Fruit fly (Drosophila melanogaster) whole organism, embryonic: ENCODE measurements around the gene CG7907.

Source experiments
- Antp ChIP-seq: fragments of 200-800 bp; sonication (Bioruptor generic); optimal IDR thresholded peaks from 3 replicates; lab custom pipeline; 2016; ENCODE audit warnings: missing biosample characterization, missing genetic modification characterization
- Bteb2 ChIP-seq: fragments of 200-800 bp; sonication (Bioruptor generic); optimal IDR thresholded peaks from 2 replicates; lab custom pipeline; 2016; ENCODE audit warnings: missing biosample characterization, missing genetic modification characterization
- CG10274 ChIP-seq: fragments of 200-800 bp; sonication (Bioruptor generic); optimal IDR thresholded peaks from 3 replicates; lab custom pipeline; 2017; ENCODE audit warnings: missing biosample characterization, mild to moderate bottlenecking, missing genetic modification characterization
- CG10979 ChIP-seq: fragments of 200-800 bp; sonication (Bioruptor generic); optimal IDR thresholded peaks from 2 replicates; lab custom pipeline; 2018; ENCODE audit warnings: missing biosample characterization, mild to moderate bottlenecking, missing genetic modification characterization, moderate library complexity
- CG11560 ChIP-seq: fragments of 200-800 bp; sonication (Bioruptor generic); IDR thresholded peaks from 3 replicates; pipeline ENCODE4 v1.3.6; 2022; ENCODE audit warnings: missing biosample characterization, missing genetic modification characterization
- CG12236 ChIP-seq: fragments of 200-800 bp; sonication (Bioruptor generic); optimal IDR thresholded peaks from 2 replicates; lab custom pipeline; 2016; ENCODE audit warnings: missing biosample characterization, missing genetic modification characterization
- CG14965 ChIP-seq: fragments of 200-800 bp; sonication (Bioruptor generic); optimal IDR thresholded peaks from 2 replicates; lab custom pipeline; 2016; ENCODE audit warnings: missing biosample characterization, missing genetic modification characterization, borderline replicate concordance
- CG15479 ChIP-seq: fragments of 200-800 bp; sonication (Bioruptor generic); optimal IDR thresholded peaks from 3 replicates; lab custom pipeline; 2019; ENCODE audit warnings: missing biosample characterization, mild to moderate bottlenecking, missing genetic modification characterization, moderate library complexity
- CG17361 ChIP-seq: fragments of 200-800 bp; sonication (Bioruptor generic); IDR thresholded peaks from 3 replicates; pipeline ENCODE4 v1.3.6; 2022; ENCODE audit warnings: missing biosample characterization, missing genetic modification characterization
- CG1792 ChIP-seq: fragments of 200-800 bp; sonication (Bioruptor generic); optimal IDR thresholded peaks from 2 replicates; lab custom pipeline; 2016; ENCODE audit warnings: missing biosample characterization, missing genetic modification characterization
- CG1832 ChIP-seq: fragments of 200-800 bp; sonication (Bioruptor generic); optimal IDR thresholded peaks from 2 replicates; lab custom pipeline; 2017; ENCODE audit warnings: missing biosample characterization, mild to moderate bottlenecking, missing genetic modification characterization, inconsistent platforms
- CG18619 ChIP-seq: fragments of 200-800 bp; sonication (Bioruptor generic); optimal IDR thresholded peaks from 3 replicates; lab custom pipeline; 2017; ENCODE audit warnings: missing biosample characterization, mild to moderate bottlenecking, missing genetic modification characterization
- CG2889 ChIP-seq: fragments of 200-800 bp; sonication (Bioruptor generic); IDR thresholded peaks from 3 replicates; pipeline ENCODE4 v1.3.6; 2022; ENCODE audit warnings: missing biosample characterization, missing genetic modification characterization
- CG42726 ChIP-seq: fragments of 200-800 bp; sonication (Bioruptor generic); IDR thresholded peaks from 2 replicates; pipeline ENCODE4 v1.3.6; 2022; ENCODE audit warnings: missing biosample characterization, missing genetic modification characterization; ENCODE audit not compliant: partially characterized antibody
- CG4404 ChIP-seq: fragments of 200-800 bp; sonication (Bioruptor generic); IDR thresholded peaks from 2 replicates; pipeline ENCODE4 v1.3.6; 2022; ENCODE audit warnings: missing biosample characterization, missing genetic modification characterization
- CG5180 ChIP-seq: fragments of 200-800 bp; sonication (Bioruptor generic); optimal IDR thresholded peaks from 3 replicates; lab custom pipeline; 2017; ENCODE audit warnings: missing biosample characterization, missing genetic modification characterization, mild to moderate bottlenecking, moderate library complexity, missing genetic modification reagents
- CG7786 ChIP-seq: fragments of 200-800 bp; sonication (Bioruptor generic); optimal IDR thresholded peaks from 2 replicates; lab custom pipeline; 2016; ENCODE audit warnings: missing biosample characterization, missing genetic modification characterization
- CG7987 ChIP-seq: fragments of 200-800 bp; sonication (Bioruptor generic); optimal IDR thresholded peaks from 2 replicates; lab custom pipeline; 2018; ENCODE audit warnings: missing biosample characterization, mild to moderate bottlenecking, missing genetic modification characterization, moderate library complexity
- CG8290 ChIP-seq, 3 experiments: fragments of 200-800 bp; sonication (Bioruptor generic); optimal IDR thresholded peaks; 2 replicates each; lab custom pipeline; 2016 to 2019; ENCODE audit warnings: missing biosample characterization in 3 of 3, missing genetic modification characterization in 3 of 3, mild to moderate bottlenecking in 2 of 3, moderate library complexity in 1 of 3
- CG9215 ChIP-seq: fragments of 200-800 bp; sonication (Bioruptor generic); IDR thresholded peaks from 2 replicates; pipeline ENCODE4 v1.3.6; 2022; ENCODE audit warnings: missing biosample characterization, missing genetic modification characterization
- Chrac-16 ChIP-seq: fragments of 200-800 bp; sonication (Bioruptor generic); optimal IDR thresholded peaks from 3 replicates; lab custom pipeline; 2016; ENCODE audit warnings: missing biosample characterization, missing genetic modification characterization
- Dll ChIP-seq: fragments of 200-800 bp; sonication (Bioruptor generic); IDR thresholded peaks from 4 replicates; pipeline ENCODE4 v1.3.6; 2022; ENCODE audit warnings: missing biosample characterization, missing genetic modification characterization; ENCODE audit not compliant: partially characterized antibody
- Ets65A ChIP-seq: fragments of 200-800 bp; sonication (Bioruptor generic); peaks from one replicate; lab custom pipeline; 2016; ENCODE audit warnings: missing biosample characterization, missing genetic modification characterization
- Lpt ChIP-seq: fragments of >200 bp; optimal IDR thresholded peaks from 2 replicates; lab custom pipeline; 2018; ENCODE audit warnings: missing biosample characterization, missing genetic modification characterization
- NK7.1 ChIP-seq: fragments of 200-800 bp; sonication (Bioruptor generic); optimal IDR thresholded peaks from 3 replicates; lab custom pipeline; 2016; ENCODE audit warnings: missing biosample characterization, missing genetic modification characterization
- Nf-YC ChIP-seq: fragments of 200-800 bp; optimal IDR thresholded peaks from 3 replicates; lab custom pipeline; 2019; ENCODE audit warnings: missing biosample characterization, mild to moderate bottlenecking, missing genetic modification characterization, moderate library complexity
- Poxn ChIP-seq: fragments of 200-800 bp; sonication (Bioruptor generic); IDR thresholded peaks from 2 replicates; pipeline ENCODE4 v1.3.6; 2022; ENCODE audit warnings: missing biosample characterization, missing genetic modification characterization
- Xbp1 ChIP-seq: fragments of 200-800 bp; sonication (Bioruptor generic); optimal IDR thresholded peaks from 3 replicates; lab custom pipeline; 2016; ENCODE audit warnings: missing biosample characterization, mild to moderate bottlenecking, missing genetic modification characterization
- cato ChIP-seq: fragments of 200-800 bp; sonication (Bioruptor generic); optimal IDR thresholded peaks from 2 replicates; lab custom pipeline; 2016; ENCODE audit warnings: missing biosample characterization, missing genetic modification characterization, borderline replicate concordance
- crp ChIP-seq, 2 experiments: fragments of 200-800 bp; sonication (Bioruptor generic); optimal IDR thresholded peaks; 2 replicates in 1 of 2; 3 replicates in 1 of 2; lab custom pipeline; 2017; ENCODE audit warnings: missing biosample characterization in 2 of 2, missing genetic modification characterization in 2 of 2, mild to moderate bottlenecking in 1 of 2, moderate library complexity in 1 of 2
- cwo ChIP-seq: fragments of 200-800 bp; sonication (Bioruptor generic); optimal IDR thresholded peaks from 3 replicates; lab custom pipeline; 2017; ENCODE audit warnings: missing biosample characterization, missing genetic modification characterization, mild to moderate bottlenecking, moderate library complexity, missing genetic modification reagents
- esg ChIP-seq: fragments of 200-800 bp; sonication (Bioruptor generic); conservative IDR thresholded peaks from 2 replicates; pipeline ENCODE4 v1.3.6; 2022; ENCODE audit warnings: missing biosample characterization, missing genetic modification characterization
- eyg ChIP-seq: fragments of 200-800 bp; sonication (Bioruptor generic); optimal IDR thresholded peaks from 3 replicates; lab custom pipeline; 2016; ENCODE audit warnings: missing biosample characterization, missing genetic modification characterization
- fd64A ChIP-seq: fragments of 200-800 bp; sonication (Bioruptor generic); optimal IDR thresholded peaks from 3 replicates; lab custom pipeline; 2018; ENCODE audit warnings: missing biosample characterization, mild to moderate bottlenecking, missing genetic modification characterization
- gce ChIP-seq: fragments of 200-800 bp; sonication (Bioruptor generic); IDR thresholded peaks from 3 replicates; pipeline ENCODE4 v1.3.6; 2022; ENCODE audit warnings: missing biosample characterization, missing genetic modification characterization
- hbn ChIP-seq: fragments of 200-800 bp; sonication (Bioruptor generic); IDR thresholded peaks from 2 replicates; pipeline ENCODE4 v1.3.6; 2022; ENCODE audit warnings: missing biosample characterization, missing genetic modification characterization; ENCODE audit not compliant: partially characterized antibody
- ken ChIP-seq: fragments of 200-800 bp; sonication (Bioruptor generic); IDR thresholded peaks from 3 replicates; pipeline ENCODE4 v1.3.6; 2022; ENCODE audit warnings: missing biosample characterization, missing genetic modification characterization
- lab ChIP-seq: fragments of 200-800 bp; sonication (Bioruptor generic); optimal IDR thresholded peaks from 3 replicates; lab custom pipeline; 2017; ENCODE audit warnings: missing biosample characterization, missing genetic modification characterization, mild to moderate bottlenecking, moderate library complexity, missing genetic modification reagents
- p53 ChIP-seq: fragments of 200-800 bp; sonication (Bioruptor generic); optimal IDR thresholded peaks from 2 replicates; lab custom pipeline; 2016; ENCODE audit warnings: missing biosample characterization, missing genetic modification characterization
- sc ChIP-seq, 3 experiments: fragments of >200 bp in 2 of 3; fragments of 200-800 bp in 1 of 3; sonication (Bioruptor generic) in 1 of 3; optimal IDR thresholded peaks; 2 replicates in 2 of 3; 3 replicates in 1 of 3; lab custom pipeline; 2017; ENCODE audit warnings: mild to moderate bottlenecking in 1 of 3, missing biosample characterization in 1 of 3, missing genetic modification characterization in 1 of 3, missing genetic modification reagents in 1 of 3
- seq ChIP-seq: fragments of 200-800 bp; sonication (Bioruptor generic); IDR thresholded peaks from 2 replicates; pipeline ENCODE4 v1.3.6; 2022; ENCODE audit warnings: missing biosample characterization, missing genetic modification characterization
- ssp ChIP-seq: fragments of 200-800 bp; sonication (Bioruptor generic); IDR thresholded peaks from 2 replicates; pipeline ENCODE4 v1.3.6; 2022; ENCODE audit warnings: missing biosample characterization, missing genetic modification characterization
- stc ChIP-seq: fragments of 200-800 bp; sonication (Bioruptor generic); IDR thresholded peaks from 2 replicates; pipeline ENCODE4 v1.3.6; 2022; ENCODE audit warnings: missing biosample characterization, missing genetic modification characterization
- tin ChIP-seq: fragments of 200-800 bp; sonication (Bioruptor generic); optimal IDR thresholded peaks from 3 replicates; lab custom pipeline; 2016; ENCODE audit warnings: missing biosample characterization, missing genetic modification characterization
- tll ChIP-seq, 2 experiments: fragments of 200-800 bp in 1 of 2; fragments of >200 bp in 1 of 2; sonication (Bioruptor generic) in 1 of 2; optimal IDR thresholded peaks; 2 replicates each; lab custom pipeline; 2017 to 2019; ENCODE audit warnings: missing biosample characterization in 2 of 2, missing genetic modification characterization in 2 of 2, mild to moderate bottlenecking in 1 of 2, moderate library complexity in 1 of 2
- tna ChIP-seq: fragments of 200-800 bp; sonication (Bioruptor generic); IDR thresholded peaks from 2 replicates; pipeline ENCODE4 v1.3.6; 2022; ENCODE audit warnings: missing biosample characterization, missing genetic modification characterization; ENCODE audit not compliant: partially characterized antibody
- trem ChIP-seq: fragments of 200-800 bp; optimal IDR thresholded peaks from 3 replicates; lab custom pipeline; 2019; ENCODE audit warnings: missing biosample characterization, mild to moderate bottlenecking, missing genetic modification characterization, moderate library complexity
- trh ChIP-seq: fragments of 200-800 bp; sonication (Bioruptor generic); optimal IDR thresholded peaks from 2 replicates; lab custom pipeline; 2016; ENCODE audit warnings: missing biosample characterization, missing genetic modification characterization
- tup ChIP-seq: fragments of 200-800 bp; sonication (Bioruptor generic); optimal IDR thresholded peaks from 2 replicates; lab custom pipeline; 2016; ENCODE audit warnings: missing biosample characterization, mild to moderate bottlenecking, missing genetic modification characterization, moderate library complexity
- usp ChIP-seq: fragments of >200 bp; optimal IDR thresholded peaks from 2 replicates; lab custom pipeline; 2017; ENCODE audit warnings: missing biosample characterization, missing genetic modification characterization

Gene CG7907

dm6 chr3R:21446334-21446733, 42.8 kb downstream of the CG7907 start, which contains the start of gene lbe (continued):
- TF ChIP-seq CG12236 (GFP tag; lab: Kevin White, UChicago) (no peak), lab (no peak), CG10274 (GFP tag; lab: Kevin White, UChicago) (no peak), cwo (GFP tag; lab: Kevin White, UChicago) (no peak), tll (GFP tag; optimal IDR thresholded peaks at IDR 0.05; lab: Kevin White, UChicago) (peak in 1 of 2 experiments; percentile 59), CG14965 (no peak), Antp (GFP tag; lab: Kevin White, UChicago) (no peak), CG1792 (GFP tag; lab: Kevin White, UChicago) (no peak), gce (no peak; the same call in 2 of the 3 replicates), CG1832 (GFP tag; lab: Kevin White, UChicago) (peak; percentile 99), Chrac-16 (GFP tag; lab: Kevin White, UChicago) (no peak), trh (GFP tag; lab: Kevin White, UChicago) (no peak), esg (no peak), eyg (GFP tag; lab: Kevin White, UChicago) (no peak), stc (peak; percentile 52; the same call in 1 of the 2 replicates), CG7987 (GFP tag; lab: Kevin White, UChicago) (no peak), tin (GFP tag; lab: Kevin White, UChicago) (no peak), CG42726 (GFP tag; lab: Robert Waterston, UW) (no peak), CG18619 (GFP tag; lab: Kevin White, UChicago) (no peak), Nf-YC (tag; lab: Kevin White, UChicago) (peak; percentile 100), seq (peak; percentile 85), crp (GFP tag; optimal IDR thresholded peaks at IDR 0.05; lab: Kevin White, UChicago) (no peak), NK7.1 (GFP tag; lab: Kevin White, UChicago) (no peak), CG8290 (GFP tag; optimal IDR thresholded peaks at IDR 0.05; lab: Kevin White, UChicago) (no peak), CG8290 (tag; optimal IDR thresholded peaks at IDR 0.05; lab: Kevin White, UChicago) (no peak), sc (optimal IDR thresholded peaks at IDR 0.05; lab: Kevin White, UChicago) (no peak), sc (GFP tag; optimal IDR thresholded peaks at IDR 0.05; lab: Kevin White, UChicago) (no peak), CG7786 (no peak), Xbp1 (no peak), Bteb2 (GFP tag; lab: Kevin White, UChicago) (no peak), tna (GFP tag; lab: Robert Waterston, UW) (no peak; the same call in 1 of the 2 replicates), cato (GFP tag; lab: Kevin White, UChicago) (no peak), ken (GFP tag; lab: Robert Waterston, UW) (no peak), CG9215 (GFP tag; lab: Robert Waterston, UW) (no peak), ssp (no peak), CG11560 (tag; lab: Robert Waterston, UW) (no peak), CG4404 (no peak), CG17361 (GFP tag; lab: Robert Waterston, UW) (no peak), CG5180 (GFP tag; lab: Kevin White, UChicago) (peak; percentile 81), trem (tag; lab: Kevin White, UChicago) (no peak), tup (GFP tag; lab: Kevin White, UChicago) (no peak), CG15479 (no peak), Ets65A (GFP tag; lab: Kevin White, UChicago) (peak; percentile 0), hbn (GFP tag; lab: Robert Waterston, UW) (peak; percentile 39; the same call in 1 of the 2 replicates), fd64A (GFP tag; lab: Kevin White, UChicago) (no peak), p53 (no peak), usp (no peak), Poxn (GFP tag; lab: Robert Waterston, UW) (no peak), CG10979 (tag; lab: Kevin White, UChicago) (no peak), Lpt (no peak), Dll (GFP tag; lab: Robert Waterston, UW) (peak; percentile 64; the same call in 3 of the 4 replicates), CG2889 (GFP tag; lab: Robert Waterston, UW) (no peak)
